Fruit fly (Drosophila melanogaster) Kc167 (cell line): ENCODE data around the gene cv-c.

ENCODE experiments used
- Myc ChIP-seq: fragments of >200 bp; optimal IDR thresholded peaks from 2 replicates; lab custom pipeline; 2017; ENCODE audit warnings: missing external identifiers
- insv ChIP-seq: fragments of >200 bp; optimal IDR thresholded peaks from 3 replicates; lab custom pipeline; 2018; ENCODE audit warnings: missing external identifiers

DNA sequence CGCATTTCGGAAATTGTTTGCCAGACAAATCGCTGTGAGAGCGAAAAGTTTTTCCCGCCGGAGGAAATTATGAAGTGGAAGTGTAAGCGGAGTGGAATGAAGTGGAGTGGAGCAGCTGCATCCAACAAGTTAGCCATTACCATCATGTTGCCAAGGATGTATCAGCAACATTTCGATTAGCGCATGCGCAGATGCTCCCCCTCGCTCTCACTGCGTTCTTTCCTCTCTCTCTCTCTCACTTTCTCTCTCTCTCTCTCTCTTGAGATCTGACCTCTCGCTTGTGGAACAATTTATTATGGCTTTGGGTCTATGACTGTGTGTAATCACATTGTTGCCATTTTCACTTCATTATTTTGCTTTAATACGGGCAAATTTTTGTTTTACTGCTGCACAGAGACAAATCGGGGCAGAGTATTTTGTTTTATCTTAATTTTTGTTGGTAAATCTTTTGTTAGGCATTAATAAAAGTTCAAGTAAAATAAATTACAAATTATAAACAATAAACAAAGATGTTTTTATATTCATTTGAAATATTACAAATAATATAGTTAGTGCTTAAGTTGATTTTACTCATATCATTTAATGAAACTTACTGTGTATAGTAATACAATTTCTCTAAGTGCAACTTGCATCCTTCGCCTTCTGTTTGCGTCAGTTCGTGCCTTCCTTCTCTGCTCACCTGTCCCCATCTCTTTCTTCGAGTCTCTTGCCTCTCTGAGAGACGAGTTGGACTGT, 99.0 kb downstream of the cv-c start:
- TF ChIP-seq insv (no peak), Myc (lab: Kevin White, UChicago) (no peak)
